Fruit fly (Drosophila melanogaster) whole organism, embryonic: Measurements from ENCODE around the gene Cyp309a1.

Source experiments
- Bdp1 ChIP-seq: fragments of 200-800 bp; sonication (Bioruptor generic); optimal IDR thresholded peaks from 3 replicates; lab custom pipeline; 2016; ENCODE audit warnings: missing biosample characterization, missing genetic modification characterization
- CG11504 ChIP-seq: fragments of 200-800 bp; sonication (Bioruptor generic); optimal IDR thresholded peaks from 3 replicates; lab custom pipeline; 2019; ENCODE audit warnings: missing biosample characterization, mild to moderate bottlenecking, missing genetic modification characterization, moderate library complexity
- CG13624 ChIP-seq: fragments of 200-800 bp; sonication (Bioruptor generic); optimal IDR thresholded peaks from 2 replicates; lab custom pipeline; 2016; ENCODE audit warnings: missing biosample characterization, missing genetic modification characterization
- CG14441 ChIP-seq: fragments of 200-800 bp; sonication (Bioruptor generic); IDR thresholded peaks from 2 replicates; pipeline ENCODE4 v1.3.6; 2022; ENCODE audit warnings: missing biosample characterization, missing genetic modification characterization
- CG14860 ChIP-seq: fragments of 200-800 bp; sonication (Bioruptor generic); IDR thresholded peaks from 3 replicates; pipeline ENCODE4 v1.3.6; 2022; ENCODE audit warnings: missing biosample characterization, missing genetic modification characterization; ENCODE audit not compliant: partially characterized antibody
- CG16779 ChIP-seq: fragments of 200-800 bp; sonication (Bioruptor generic); IDR thresholded peaks from 2 replicates; pipeline ENCODE4 v1.3.6; 2022; ENCODE audit warnings: missing biosample characterization, missing genetic modification characterization
- CG18011 ChIP-seq: fragments of 200-800 bp; sonication (Bioruptor generic); optimal IDR thresholded peaks from 2 replicates; lab custom pipeline; 2017; ENCODE audit warnings: missing biosample characterization, missing genetic modification characterization, mild to moderate bottlenecking, moderate library complexity, missing genotype
- CG2202 ChIP-seq: fragments of 200-800 bp; sonication (Bioruptor generic); optimal IDR thresholded peaks from 2 replicates; lab custom pipeline; 2018; ENCODE audit warnings: missing biosample characterization, mild to moderate bottlenecking, missing genetic modification characterization
- CG31388 ChIP-seq: fragments of 200-800 bp; sonication (Bioruptor generic); optimal IDR thresholded peaks from 2 replicates; lab custom pipeline; 2016; ENCODE audit warnings: missing biosample characterization, missing genetic modification characterization
- CG6813 ChIP-seq: fragments of 200-800 bp; sonication (Bioruptor generic); optimal IDR thresholded peaks from 2 replicates; lab custom pipeline; 2017; ENCODE audit warnings: missing biosample characterization, missing genetic modification characterization, mild to moderate bottlenecking, moderate library complexity, missing genetic modification reagents
- CG6854 ChIP-seq: fragments of 200-800 bp; sonication (Bioruptor generic); optimal IDR thresholded peaks from 3 replicates; lab custom pipeline; 2017; ENCODE audit warnings: missing biosample characterization, mild to moderate bottlenecking, missing genetic modification characterization
- CG7271 ChIP-seq: fragments of 200-800 bp; sonication (Bioruptor generic); optimal IDR thresholded peaks from 2 replicates; lab custom pipeline; 2018; ENCODE audit warnings: missing biosample characterization, mild to moderate bottlenecking, missing genetic modification characterization, moderate library complexity
- CG7556 ChIP-seq: fragments of 200-800 bp; sonication (Bioruptor generic); optimal IDR thresholded peaks from 2 replicates; lab custom pipeline; 2017; ENCODE audit warnings: missing biosample characterization, mild to moderate bottlenecking, missing genetic modification characterization
- CkIIα-i1 ChIP-seq: fragments of 200-800 bp; sonication (Bioruptor generic); IDR thresholded peaks from 2 replicates; pipeline ENCODE4 v1.3.6; 2022; ENCODE audit warnings: missing biosample characterization, missing genetic modification characterization
- D19A ChIP-seq: fragments of 200-800 bp; optimal IDR thresholded peaks from 3 replicates; lab custom pipeline; 2019; ENCODE audit warnings: missing biosample characterization, mild to moderate bottlenecking, missing genetic modification characterization, moderate library complexity
- Hr39 ChIP-seq: fragments of >200 bp; optimal IDR thresholded peaks from 2 replicates; lab custom pipeline; 2017
- Kr ChIP-seq: fragments of 200-800 bp; sonication (Bioruptor generic); optimal IDR thresholded peaks from 2 replicates; lab custom pipeline; 2017; ENCODE audit warnings: missing biosample characterization, mild to moderate bottlenecking, missing genetic modification characterization
- Lpt ChIP-seq: fragments of >200 bp; optimal IDR thresholded peaks from 2 replicates; lab custom pipeline; 2018; ENCODE audit warnings: missing biosample characterization, missing genetic modification characterization
- Max ChIP-seq: fragments of 200-800 bp; sonication (Bioruptor generic); optimal IDR thresholded peaks from 2 replicates; lab custom pipeline; 2016; ENCODE audit warnings: missing biosample characterization, mild to moderate bottlenecking, missing genetic modification characterization
- NfI ChIP-seq: fragments of 200-800 bp; sonication (Bioruptor generic); optimal IDR thresholded peaks from 3 replicates; lab custom pipeline; 2018; ENCODE audit warnings: missing biosample characterization, mild to moderate bottlenecking, missing genetic modification characterization, moderate library complexity
- Rfx ChIP-seq: fragments of 200-800 bp; sonication (Bioruptor generic); IDR thresholded peaks from 2 replicates; pipeline ENCODE4 v1.3.6; 2022; ENCODE audit warnings: missing biosample characterization, missing genetic modification characterization
- Sin3A ChIP-seq: fragments of >200 bp; optimal IDR thresholded peaks from 2 replicates; lab custom pipeline; 2018
- Six4 ChIP-seq: fragments of 200-800 bp; sonication (Bioruptor generic); optimal IDR thresholded peaks from 2 replicates; lab custom pipeline; 2016; ENCODE audit warnings: missing biosample characterization, missing genetic modification characterization
- Spps ChIP-seq: fragments of 200-800 bp; sonication (Bioruptor generic); optimal IDR thresholded peaks from 2 replicates; lab custom pipeline; 2018; ENCODE audit warnings: missing biosample characterization, mild to moderate bottlenecking, missing genetic modification characterization
- Trl ChIP-seq, 3 experiments: fragments of >200 bp in 2 of 3; fragments of 200-800 bp in 1 of 3; sonication (Bioruptor generic) in 1 of 3; optimal IDR thresholded peaks; 2 replicates in 1 of 3; 3 replicates in 2 of 3; lab custom pipeline; 2016 to 2017; ENCODE audit warnings: missing biosample characterization in 1 of 3, missing genetic modification characterization in 1 of 3
- YL-1 ChIP-seq: fragments of 200-800 bp; sonication (Bioruptor generic); optimal IDR thresholded peaks from 3 replicates; lab custom pipeline; 2017; ENCODE audit warnings: missing biosample characterization, mild to moderate bottlenecking, missing genetic modification characterization
- az2 ChIP-seq: fragments of 200-800 bp; sonication (Bioruptor generic); optimal IDR thresholded peaks from 3 replicates; lab custom pipeline; 2016; ENCODE audit warnings: missing biosample characterization, missing genetic modification characterization
- bcd ChIP-seq: fragments of 200-800 bp; sonication (Bioruptor generic); optimal IDR thresholded peaks from 2 replicates; lab custom pipeline; 2017; ENCODE audit warnings: missing biosample characterization, mild to moderate bottlenecking, missing genetic modification characterization
- cg ChIP-seq: fragments of 200-800 bp; sonication (Bioruptor generic); optimal IDR thresholded peaks from 3 replicates; lab custom pipeline; 2019; ENCODE audit warnings: missing biosample characterization, mild to moderate bottlenecking, missing genetic modification characterization, moderate library complexity
- chinmo ChIP-seq: fragments of 200-800 bp; sonication (Bioruptor generic); IDR thresholded peaks from 4 replicates; pipeline ENCODE4 v1.3.6; 2022; ENCODE audit warnings: missing biosample characterization, missing genetic modification characterization; ENCODE audit not compliant: partially characterized antibody
- dati ChIP-seq: fragments of 200-800 bp; sonication (Bioruptor generic); IDR thresholded peaks from 2 replicates; pipeline ENCODE4 v1.3.6; 2022; ENCODE audit warnings: missing biosample characterization, missing genetic modification characterization
- dmrt11E ChIP-seq: fragments of 200-800 bp; sonication (Bioruptor generic); optimal IDR thresholded peaks from 3 replicates; lab custom pipeline; 2018; ENCODE audit warnings: missing biosample characterization, mild to moderate bottlenecking, missing genetic modification characterization, moderate library complexity
- eve ChIP-seq, 2 experiments: fragments of >200 bp; optimal IDR thresholded peaks; 2 replicates each; lab custom pipeline; 2017; ENCODE audit warnings: missing biosample characterization in 2 of 2, missing genetic modification characterization in 2 of 2
- ftz-f1 ChIP-seq: fragments of 200-800 bp; sonication (Bioruptor generic); optimal IDR thresholded peaks from 2 replicates; lab custom pipeline; 2016; ENCODE audit warnings: missing biosample characterization, missing genetic modification characterization
- gt ChIP-seq: fragments of 200-800 bp; sonication (Bioruptor generic); IDR thresholded peaks from 2 replicates; pipeline ENCODE4 v1.3.6; 2022; ENCODE audit warnings: missing biosample characterization, missing genetic modification characterization
- h ChIP-seq: fragments of >200 bp; optimal IDR thresholded peaks from 2 replicates; lab custom pipeline; 2017
- kah ChIP-seq: fragments of 200-800 bp; sonication (Bioruptor generic); optimal IDR thresholded peaks from 2 replicates; lab custom pipeline; 2018; ENCODE audit warnings: missing biosample characterization, mild to moderate bottlenecking, missing genetic modification characterization
- kay ChIP-seq: fragments of 200-800 bp; sonication (Bioruptor generic); optimal IDR thresholded peaks from 2 replicates; lab custom pipeline; 2016; ENCODE audit warnings: missing biosample characterization, missing genetic modification characterization
- lbe ChIP-seq: fragments of 200-800 bp; sonication (Bioruptor generic); optimal IDR thresholded peaks from 2 replicates; lab custom pipeline; 2016; ENCODE audit warnings: missing biosample characterization, mild to moderate bottlenecking, missing genetic modification characterization
- lola ChIP-seq, 3 experiments: fragments of >200 bp in 2 of 3; fragments of 200-800 bp in 1 of 3; sonication (Bioruptor generic) in 1 of 3; optimal IDR thresholded peaks; 2 replicates each; lab custom pipeline; 2017 to 2019; ENCODE audit warnings: missing biosample characterization in 3 of 3, missing genetic modification characterization in 3 of 3, mild to moderate bottlenecking in 1 of 3, moderate library complexity in 1 of 3
- mld ChIP-seq: fragments of 200-800 bp; sonication (Bioruptor generic); IDR thresholded peaks from 3 replicates; pipeline ENCODE4 v1.3.6; 2022; ENCODE audit warnings: missing biosample characterization, missing genetic modification characterization; ENCODE audit not compliant: partially characterized antibody
- odd ChIP-seq: fragments of 200-800 bp; sonication (Bioruptor generic); optimal IDR thresholded peaks from 2 replicates; lab custom pipeline; 2017; ENCODE audit warnings: missing biosample characterization, mild to moderate bottlenecking, missing genetic modification characterization
- peb ChIP-seq: fragments of 200-800 bp; sonication (Bioruptor generic); IDR thresholded peaks from 2 replicates; pipeline ENCODE4 v1.3.6; 2022; ENCODE audit warnings: missing biosample characterization, missing genetic modification characterization
- phol ChIP-seq: fragments of 200-800 bp; sonication (Bioruptor generic); optimal IDR thresholded peaks from 3 replicates; lab custom pipeline; 2018; ENCODE audit warnings: missing biosample characterization, mild to moderate bottlenecking, missing genetic modification characterization, moderate library complexity
- sens ChIP-seq: fragments of 200-800 bp; sonication (Bioruptor generic); peaks from one replicate; lab custom pipeline; 2016; ENCODE audit warnings: missing biosample characterization, missing genetic modification characterization
- ssp ChIP-seq: fragments of 200-800 bp; sonication (Bioruptor generic); IDR thresholded peaks from 2 replicates; pipeline ENCODE4 v1.3.6; 2022; ENCODE audit warnings: missing biosample characterization, missing genetic modification characterization
- stwl ChIP-seq: fragments of 200-800 bp; sonication (Bioruptor generic); optimal IDR thresholded peaks from 3 replicates; lab custom pipeline; 2018; ENCODE audit warnings: missing biosample characterization, mild to moderate bottlenecking, missing genetic modification characterization, moderate library complexity
- twi ChIP-seq: fragments of 200-800 bp; optimal IDR thresholded peaks from 2 replicates; lab custom pipeline; 2019; ENCODE audit warnings: missing biosample characterization, mild to moderate bottlenecking, missing genetic modification characterization, moderate library complexity
- wek ChIP-seq: fragments of 200-800 bp; sonication (Bioruptor generic); optimal IDR thresholded peaks from 3 replicates; lab custom pipeline; 2018; ENCODE audit warnings: missing biosample characterization, mild to moderate bottlenecking, missing genetic modification characterization, moderate library complexity
- yki ChIP-seq: fragments of >200 bp; optimal IDR thresholded peaks from 3 replicates; lab custom pipeline; 2018
- zfh2 ChIP-seq: fragments of 200-800 bp; sonication (Bioruptor generic); optimal IDR thresholded peaks from 2 replicates; lab custom pipeline; 2016; ENCODE audit warnings: missing biosample characterization, missing genetic modification characterization

Gene Cyp309a1

DNA sequence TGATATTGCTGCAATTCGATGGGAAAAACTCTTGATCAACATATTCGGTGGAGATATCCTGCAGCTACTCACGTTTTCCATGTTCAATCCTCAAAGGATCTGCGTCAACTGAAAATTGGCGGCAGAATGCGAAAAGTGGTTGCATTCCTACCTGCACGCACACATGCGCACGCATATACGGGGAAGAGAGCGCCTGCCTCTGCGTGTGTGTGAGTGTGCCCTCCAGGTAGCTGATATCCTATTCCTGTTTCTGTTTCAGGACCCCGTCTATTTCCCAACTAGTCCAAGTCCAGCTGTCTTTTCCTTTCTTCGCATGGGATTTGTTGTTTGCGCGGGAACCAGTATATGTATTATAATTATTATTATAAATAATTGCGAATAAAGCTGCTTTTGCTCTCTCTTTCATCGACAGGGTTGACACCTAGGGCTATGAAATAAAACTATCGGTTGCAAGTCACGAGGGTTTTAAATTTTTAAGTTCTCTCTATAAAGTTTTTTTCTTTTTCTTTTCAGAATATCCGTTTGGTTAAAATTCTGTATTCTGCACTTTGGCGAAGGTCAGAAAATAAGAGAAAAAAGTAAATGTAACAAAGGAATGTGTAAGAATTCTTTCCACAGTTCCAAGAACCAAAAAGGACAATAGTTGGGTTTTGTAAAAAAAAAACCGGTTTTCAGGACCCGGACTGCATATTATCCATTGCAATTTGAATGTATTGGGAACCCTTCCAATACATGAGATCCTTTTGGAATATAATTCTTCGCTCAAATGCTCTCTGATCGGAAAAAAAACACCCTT is 12.1 kb upstream of the Cyp309a1 start, which contains the start of gene insv (continued):
- TF ChIP-seq Spps (no peak), eve (GFP tag; optimal IDR thresholded peaks at IDR 0.05; lab: Kevin White, UChicago) (no peak), ftz-f1 (GFP tag; lab: Kevin White, UChicago) (no peak), stwl (tag; lab: Kevin White, UChicago) (peak; percentile 54), twi (tag; lab: Kevin White, UChicago) (no peak), cg (peak; percentile 70), dmrt11E (tag; lab: Kevin White, UChicago) (peak; percentile 16), Rfx (peak; percentile 46; the same call in 1 of the 2 replicates), kah (GFP tag; lab: Kevin White, UChicago) (peak; percentile 76), CG16779 (GFP tag; lab: Robert Waterston, UW) (no peak), gt (GFP tag; lab: Robert Waterston, UW) (no peak), CkIIα-i1 (GFP tag; lab: Robert Waterston, UW) (no peak), CG6854 (GFP tag; lab: Kevin White, UChicago) (no peak), dati (GFP tag; lab: Robert Waterston, UW) (no peak), zfh2 (GFP tag; lab: Kevin White, UChicago) (no peak), lola (GFP tag; optimal IDR thresholded peaks at IDR 0.05; lab: Kevin White, UChicago) (peak in 1 of 3 experiments; percentile 2), sens (GFP tag; lab: Kevin White, UChicago) (peak; percentile 36), CG2202 (tag; lab: Kevin White, UChicago) (no peak), Hr39 (no peak), YL-1 (GFP tag; lab: Kevin White, UChicago) (no peak), Kr (GFP tag; lab: Kevin White, UChicago) (no peak), CG14860 (GFP tag; lab: Robert Waterston, UW) (no peak), Six4 (GFP tag; lab: Kevin White, UChicago) (no peak), odd (no peak), CG7556 (GFP tag; lab: Kevin White, UChicago) (no peak), CG14441 (GFP tag; lab: Robert Waterston, UW) (no peak), lbe (GFP tag; lab: Kevin White, UChicago) (no peak), CG18011 (GFP tag; lab: Kevin White, UChicago) (no peak), phol (tag; lab: Kevin White, UChicago) (peak; percentile 1), h (lab: Kevin White, UChicago) (no peak), CG6813 (GFP tag; lab: Kevin White, UChicago) (no peak), Sin3A (lab: Kevin White, UChicago) (no peak), D19A (tag; lab: Kevin White, UChicago) (no peak), CG13624 (no peak), Bdp1 (GFP tag; lab: Kevin White, UChicago) (no peak), CG31388 (GFP tag; lab: Kevin White, UChicago) (no peak), Max (no peak), wek (no peak), kay (GFP tag; lab: Kevin White, UChicago) (no peak), chinmo (GFP tag; lab: Robert Waterston, UW) (no peak), Trl (optimal IDR thresholded peaks at IDR 0.05; lab: Kevin White, UChicago) (peak in 1 of 2 experiments; percentile 29), Trl (GFP tag; optimal IDR thresholded peaks at IDR 0.05; lab: Kevin White, UChicago) (no peak), CG11504 (no peak), az2 (GFP tag; lab: Kevin White, UChicago) (peak; percentile 1), NfI (no peak), CG7271 (tag; lab: Kevin White, UChicago) (no peak), peb (no peak), ssp (GFP tag; lab: Robert Waterston, UW) (no peak), yki (lab: Kevin White, UChicago) (no peak), mld (no peak), bcd (GFP tag; lab: Kevin White, UChicago) (no peak), Lpt (GFP tag; lab: Kevin White, UChicago) (no peak)
